Worm (Caenorhabditis elegans): ENCODE results near the gene Y56A3A.33.
A peak's percentile ranks its signal among the peaks of the same experiment; 100 is the strongest.

The Y56A3A.33 gene

ce11 chrIII:11981539-11981938, 21.2 kb downstream of the Y56A3A.33 start:
- TF ChIP-seq elt-2 (tag; optimal IDR thresholded peaks at IDR 0.05) (peak; percentile 13), ceh-16 (tag; optimal IDR thresholded peaks at IDR 0.05) (no peak), nhr-12 (tag; optimal IDR thresholded peaks at IDR 0.05) (no peak), lin-15B (tag; optimal IDR thresholded peaks at IDR 0.05) (peak; percentile 87), fkh-10 (GFP tag; optimal IDR thresholded peaks at IDR 0.05) (no peak), nfya-1 (tag; optimal IDR thresholded peaks at IDR 0.05; ENCODE audit: insufficient read depth) (peak; percentile 93), sea-2 (GFP tag; optimal IDR thresholded peaks at IDR 0.05) (no peak), snpc-4 (tag; optimal IDR thresholded peaks at IDR 0.05) (peak; percentile 39), lsy-12 (tag; optimal IDR thresholded peaks at IDR 0.05) (no peak), zag-1 (tag; optimal IDR thresholded peaks at IDR 0.05) (no peak), nhr-25 (tag; optimal IDR thresholded peaks at IDR 0.05) (peak; percentile 2), jun-1 (tag; optimal IDR thresholded peaks at IDR 0.05) (no peak), pha-4 (tag; optimal IDR thresholded peaks at IDR 0.05) (peak; percentile 50), eor-1 (tag; optimal IDR thresholded peaks at IDR 0.05) (no peak), lin-39 (tag; optimal IDR thresholded peaks at IDR 0.05) (peak; percentile 62), hmg-11 (tag; optimal IDR thresholded peaks at IDR 0.05) (peak; percentile 76)

ce11 chrIII:11980743-11981142, 22.0 kb downstream of the Y56A3A.33 start:
- TF ChIP-seq tbx-2 (tag; optimal IDR thresholded peaks at IDR 0.05), result no peak
- TF ChIP-seq nfya-1 (tag; optimal IDR thresholded peaks at IDR 0.05; ENCODE audit: insufficient read depth), result peak; percentile 96
- TF ChIP-seq zag-1 (tag; optimal IDR thresholded peaks at IDR 0.05), result no peak

ce11 chrIII:11978742-11979141, 24.0 kb downstream of the Y56A3A.33 start, which contains the start of gene Y56A3A.30:
Gene Y56A3A.30, minus strand, starts transcription at chrIII:11979065.
- TF ChIP-seq nfya-1 (tag; optimal IDR thresholded peaks at IDR 0.05; ENCODE audit: insufficient read depth), result peak; percentile 91
- no peak for TF ChIP-seq fkh-2 (tag; optimal IDR thresholded peaks at IDR 0.05)

ce11 chrIII:11974414-11974813, 28.3 kb downstream of the Y56A3A.33 start, which contains the start of gene Y56A3A.31:
Gene Y56A3A.31, plus strand, starts transcription at chrIII:11974477.
- TF ChIP-seq pha-4 (tag; optimal IDR thresholded peaks at IDR 0.05) (peak; percentile 7), nfya-1 (tag; optimal IDR thresholded peaks at IDR 0.05; ENCODE audit: insufficient read depth) (peak; percentile 35), ama-1 (optimal IDR thresholded peaks at IDR 0.05) (no peak)

ce11 chrIII:11973996-11974395, 28.8 kb downstream of the Y56A3A.33 start, which contains the start of gene ung-1:
Gene ung-1, minus strand, starts transcription at chrIII:11974096.
- TF ChIP-seq pqm-1 (tag; optimal IDR thresholded peaks at IDR 0.05) (no peak), fos-1 (tag; optimal IDR thresholded peaks at IDR 0.05) (no peak), sea-2 (GFP tag; optimal IDR thresholded peaks at IDR 0.05) (no peak), lsy-12 (tag; optimal IDR thresholded peaks at IDR 0.05) (no peak), ceh-16 (tag; optimal IDR thresholded peaks at IDR 0.05) (no peak), nhr-77 (tag; optimal IDR thresholded peaks at IDR 0.05) (no peak), egl-5 (tag; optimal IDR thresholded peaks at IDR 0.05) (no peak), mml-1 (tag; optimal IDR thresholded peaks at IDR 0.05) (no peak)

ce11 chrIII:11971342-11971741, 31.4 kb downstream of the Y56A3A.33 start, which contains the start of gene Y56A3A.28:
Gene Y56A3A.28, minus strand, starts transcription at chrIII:11971374.
- peak; percentile 61 for TF ChIP-seq ceh-28 (tag; optimal IDR thresholded peaks at IDR 0.05)
- TF ChIP-seq lin-39 (tag; optimal IDR thresholded peaks at IDR 0.05), result no peak
- peak; percentile 46 for TF ChIP-seq hmg-11 (tag; optimal IDR thresholded peaks at IDR 0.05)

ce11 chrIII:11967049-11967448, 35.7 kb downstream of the Y56A3A.33 start:
- peak; percentile 4 for TF ChIP-seq snpc-4 (tag; optimal IDR thresholded peaks at IDR 0.05)

- TF ChIP-seq egl-5 (tag; optimal IDR thresholded peaks at IDR 0.05) (no peak), mml-1 (tag; optimal IDR thresholded peaks at IDR 0.05) (no peak), pha-4 (tag; optimal IDR thresholded peaks at IDR 0.05) (no peak), skn-1 (tag; optimal IDR thresholded peaks at IDR 0.05) (no peak), nhr-67 (tag; optimal IDR thresholded peaks at IDR 0.05) (no peak), ztf-4 (tag; optimal IDR thresholded peaks at IDR 0.05) (no peak), nhr-12 (tag; optimal IDR thresholded peaks at IDR 0.05) (no peak), ama-1 (optimal IDR thresholded peaks at IDR 0.05) (no peak), hmg-11 (tag; optimal IDR thresholded peaks at IDR 0.05) (no peak), nhr-237 (tag; optimal IDR thresholded peaks at IDR 0.05) (no peak), jun-1 (tag; optimal IDR thresholded peaks at IDR 0.05) (no peak), mdl-1 (tag; optimal IDR thresholded peaks at IDR 0.05) (no peak), ceh-82 (tag; optimal IDR thresholded peaks at IDR 0.05) (no peak), nhr-28 (tag; optimal IDR thresholded peaks at IDR 0.05) (no peak), nhr-11 (tag; optimal IDR thresholded peaks at IDR 0.05) (no peak)
Observed at ce11 chrIII:11960080-11960479, 42.7 kb downstream of the Y56A3A.33 start, which contains the start of gene top-3. Gene top-3, minus strand, starts transcription at chrIII:11960180.
